Worm (Caenorhabditis elegans) whole organism, young adult: ENCODE data around the gene gpr-2.

Experiments
- tlf-1 ChIP-seq: fragments of 200-800 bp; sonication (Bioruptor generic); optimal IDR thresholded peaks from 2 replicates; lab custom pipeline; 2018; ENCODE audit warnings: mild to moderate bottlenecking, missing genetic modification characterization, missing compliant biosample characterization

gpr-2 gene

DNA sequence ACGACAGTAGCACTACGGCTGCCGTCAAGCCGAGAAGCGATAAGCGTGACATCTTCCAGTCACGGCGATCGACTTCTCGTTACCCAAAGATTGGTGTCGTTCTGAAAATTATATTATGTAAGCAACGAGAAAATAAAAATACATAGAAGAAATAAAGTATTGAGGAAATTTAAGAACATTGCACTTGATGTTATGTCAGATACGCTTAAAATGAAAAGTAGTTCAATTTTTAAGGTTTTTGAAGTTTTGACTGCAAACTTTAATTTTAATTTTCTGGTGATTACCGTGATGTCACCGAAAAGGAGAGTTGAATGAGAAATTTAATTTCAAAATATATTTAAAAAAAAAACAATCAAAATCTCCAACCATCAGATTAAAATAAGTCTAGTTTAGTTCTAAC, 48.6 kb downstream of the gpr-2 start, which contains the start of gene emb-9 (continued):
- TF ChIP-seq tlf-1 (GFP tag; lab: Kevin White, UChicago) = no peak
